Worm (Caenorhabditis elegans) whole organism, late embryonic: ENCODE measurements around the gene klp-7.

ENCODE experiments used
- C08G9.2 ChIP-seq: sonication (generic microtip); optimal IDR thresholded peaks from 2 replicates; lab custom pipeline; 2016; ENCODE audit warnings: mild to moderate bottlenecking, missing genetic modification characterization, moderate library complexity, missing compliant biosample characterization
- C38D4.7 ChIP-seq: fragments of 200-800 bp; sonication (Bioruptor generic); optimal IDR thresholded peaks from 2 replicates; lab custom pipeline; 2018; ENCODE audit warnings: mild to moderate bottlenecking, missing genetic modification characterization, moderate library complexity, missing compliant biosample characterization
- F13H6.1 ChIP-seq: sonication (generic microtip); optimal IDR thresholded peaks from 2 replicates; lab custom pipeline; 2016; ENCODE audit warnings: missing genetic modification characterization, missing compliant biosample characterization
- ama-1 ChIP-seq: fragments of 150-350 bp; optimal IDR thresholded peaks from 2 replicates; lab custom pipeline; 2014
- ceh-18 ChIP-seq: sonication (generic microtip); optimal IDR thresholded peaks from 2 replicates; lab custom pipeline; 2016; ENCODE audit warnings: missing genetic modification characterization, missing compliant biosample characterization
- ceh-30 ChIP-seq: fragments of 150-350 bp; optimal IDR thresholded peaks from 2 replicates; lab custom pipeline; 2014; ENCODE audit warnings: missing biosample characterization, missing genetic modification characterization
- ceh-34 ChIP-seq: sonication (generic microtip); optimal IDR thresholded peaks from 2 replicates; lab custom pipeline; 2016; ENCODE audit warnings: mild to moderate bottlenecking, missing genetic modification characterization, missing compliant biosample characterization
- ceh-45 ChIP-seq: fragments of 200-800 bp; sonication (Bioruptor generic); IDR thresholded peaks from 2 replicates; pipeline ENCODE4 v1.3.6; 2022; ENCODE audit warnings: missing genetic modification reagents, missing genetic modification characterization, missing compliant biosample characterization
- ceh-9 ChIP-seq: sonication (generic microtip); optimal IDR thresholded peaks from 2 replicates; lab custom pipeline; 2016; ENCODE audit warnings: mild to moderate bottlenecking, missing genetic modification characterization, inconsistent platforms, missing compliant biosample characterization
- eyg-1 ChIP-seq: sonication (generic microtip); optimal IDR thresholded peaks from 2 replicates; lab custom pipeline; 2016; ENCODE audit warnings: missing genotype, missing genetic modification characterization, missing compliant biosample characterization
- fax-1 ChIP-seq: sonication (generic microtip); optimal IDR thresholded peaks from 2 replicates; lab custom pipeline; 2016; ENCODE audit warnings: missing genotype, missing genetic modification characterization, missing compliant biosample characterization
- fkh-10 ChIP-seq: fragments of 150-350 bp; optimal IDR thresholded peaks from 2 replicates; lab custom pipeline; 2014; ENCODE audit warnings: missing biosample characterization, missing genetic modification reagents, missing genetic modification characterization
- fkh-6 ChIP-seq: sonication (generic microtip); optimal IDR thresholded peaks from 2 replicates; lab custom pipeline; 2016; ENCODE audit warnings: missing genetic modification characterization, missing compliant biosample characterization
- gmeb-2 ChIP-seq: sonication (generic microtip); optimal IDR thresholded peaks from 2 replicates; lab custom pipeline; 2016; ENCODE audit warnings: missing genetic modification characterization, inconsistent platforms, missing compliant biosample characterization
- hlh-15 ChIP-seq: sonication (generic microtip); optimal IDR thresholded peaks from 2 replicates; lab custom pipeline; 2016; ENCODE audit warnings: missing genetic modification characterization, missing compliant biosample characterization
- hlh-6 ChIP-seq: sonication (generic microtip); optimal IDR thresholded peaks from 2 replicates; lab custom pipeline; 2016; ENCODE audit warnings: missing genotype, missing genetic modification characterization, missing compliant biosample characterization
- hlh-8 ChIP-seq: sonication (generic microtip); optimal IDR thresholded peaks from 2 replicates; lab custom pipeline; 2016; ENCODE audit warnings: missing genotype, missing genetic modification characterization, missing compliant biosample characterization
- lim-6 ChIP-seq: sonication (generic microtip); optimal IDR thresholded peaks from 2 replicates; lab custom pipeline; 2016; ENCODE audit warnings: missing genetic modification characterization, missing compliant biosample characterization
- madf-2 ChIP-seq: sonication (generic microtip); optimal IDR thresholded peaks from 2 replicates; lab custom pipeline; 2017; ENCODE audit warnings: missing genetic modification characterization, missing compliant biosample characterization
- mec-3 ChIP-seq: sonication (generic microtip); optimal IDR thresholded peaks from 2 replicates; lab custom pipeline; 2016; ENCODE audit warnings: borderline replicate concordance, missing genetic modification characterization, missing compliant biosample characterization
- nfya-1 ChIP-seq: sonication (generic microtip); optimal IDR thresholded peaks from 2 replicates; lab custom pipeline; 2017; ENCODE audit warnings: missing genetic modification characterization, mild to moderate bottlenecking, missing compliant biosample characterization, antibody characterized with exemption, moderate library complexity
- nhr-11 ChIP-seq: fragments of 150-350 bp; optimal IDR thresholded peaks from 2 replicates; lab custom pipeline; 2014; ENCODE audit warnings: missing biosample characterization, missing genetic modification characterization
- nhr-232 ChIP-seq: sonication (generic microtip); optimal IDR thresholded peaks from 2 replicates; lab custom pipeline; 2016; ENCODE audit warnings: missing genetic modification characterization, missing compliant biosample characterization
- npax-4 ChIP-seq: sonication (generic microtip); optimal IDR thresholded peaks from 2 replicates; lab custom pipeline; 2016; ENCODE audit warnings: missing genetic modification characterization, missing compliant biosample characterization
- odd-2 ChIP-seq: sonication (generic microtip); optimal IDR thresholded peaks from 2 replicates; lab custom pipeline; 2017; ENCODE audit warnings: antibody characterized with exemption, mild to moderate bottlenecking, missing genetic modification characterization, missing compliant biosample characterization
- pag-3 ChIP-seq: sonication (generic microtip); optimal IDR thresholded peaks from 2 replicates; lab custom pipeline; 2016; ENCODE audit warnings: missing compliant biosample characterization, missing genetic modification characterization, borderline replicate concordance
- pat-9 ChIP-seq: fragments of 200-800 bp; sonication (Bioruptor generic); optimal IDR thresholded peaks from 2 replicates; lab custom pipeline; 2018; ENCODE audit warnings: mild to moderate bottlenecking, missing genetic modification characterization, moderate library complexity, missing compliant biosample characterization
- pha-4 ChIP-seq: fragments of 150-350 bp; optimal IDR thresholded peaks from 2 replicates; lab custom pipeline; 2018; ENCODE audit warnings: missing biosample characterization, missing genetic modification reagents, missing genetic modification characterization
- ref-2 ChIP-seq: sonication (generic microtip); optimal IDR thresholded peaks from 2 replicates; lab custom pipeline; 2016; ENCODE audit warnings: missing genetic modification characterization, missing compliant biosample characterization
- sox-2 ChIP-seq: fragments of 200-800 bp; sonication (Bioruptor generic); IDR thresholded peaks from 2 replicates; pipeline ENCODE4 v1.3.6; 2022; ENCODE audit warnings: missing genetic modification reagents, missing genetic modification characterization, missing compliant biosample characterization
- sox-4 ChIP-seq: sonication (generic microtip); optimal IDR thresholded peaks from 2 replicates; lab custom pipeline; 2017; ENCODE audit warnings: mild to moderate bottlenecking, missing genetic modification characterization, inconsistent platforms, missing compliant biosample characterization
- tbx-2 ChIP-seq: sonication (generic microtip); optimal IDR thresholded peaks from 2 replicates; lab custom pipeline; 2016; ENCODE audit warnings: missing genetic modification characterization, missing compliant biosample characterization
- tbx-7 ChIP-seq: sonication (generic microtip); optimal IDR thresholded peaks from 2 replicates; lab custom pipeline; 2016; ENCODE audit warnings: missing genotype, missing genetic modification characterization, missing compliant biosample characterization
- unc-3 ChIP-seq, 2 experiments: fragments of 200-800 bp in 1 of 2; sonication (Bioruptor generic) in 1 of 2; sonication (generic microtip) in 1 of 2; conservative IDR thresholded peaks in 1 of 2; optimal IDR thresholded peaks in 1 of 2; 2 replicates each; pipeline versions ENCODE4 v1.3.6 to Lab custom; 2016 to 2022; ENCODE audit warnings: missing compliant biosample characterization in 2 of 2, missing genetic modification characterization in 2 of 2, missing genetic modification reagents in 1 of 2
- unc-42 ChIP-seq: sonication (generic microtip); optimal IDR thresholded peaks from 2 replicates; lab custom pipeline; 2016; ENCODE audit warnings: missing genotype, missing genetic modification characterization, missing compliant biosample characterization

klp-7 gene

ce11 chrIII:10856830-10857229, 51.1 kb downstream of the klp-7 start (continued):
- peak; percentile 93 for TF ChIP-seq F13H6.1
- peak; percentile 1 for TF ChIP-seq madf-2 (tag; lab: Kevin White, UChicago)
- no peak for TF ChIP-seq ceh-30 (tag; lab: Kevin White, UChicago)
- TF ChIP-seq sox-2 (GFP tag; lab: Robert Waterston, UW) = no peak
- TF ChIP-seq hlh-15 (tag; lab: Kevin White, UChicago) = no peak
- TF ChIP-seq fax-1 (tag; lab: Kevin White, UChicago) = peak; percentile 95
- TF ChIP-seq nhr-232 (tag; lab: Kevin White, UChicago) = peak; percentile 2
- no peak for TF ChIP-seq unc-3 (GFP tag; conservative IDR thresholded peaks at IDR 0.05; lab: Robert Waterston, UW)
- TF ChIP-seq unc-3 (tag; optimal IDR thresholded peaks at IDR 0.05; lab: Kevin White, UChicago) = peak; percentile 49
- no peak for TF ChIP-seq nhr-11 (tag; lab: Kevin White, UChicago)
- TF ChIP-seq ceh-9 (tag; lab: Kevin White, UChicago) = no peak
- TF ChIP-seq ceh-18 (tag; lab: Kevin White, UChicago) = peak; percentile 21
- peak; percentile 15 for TF ChIP-seq eyg-1 (tag; lab: Kevin White, UChicago)
- peak; percentile 26; the same call in 1 of the 2 replicates for TF ChIP-seq ceh-45 (GFP tag; lab: Robert Waterston, UW)
- peak; percentile 98 for TF ChIP-seq tbx-2
- peak; percentile 45 for TF ChIP-seq pag-3 (tag; lab: Kevin White, UChicago)
- peak; percentile 94 for TF ChIP-seq lim-6 (tag; lab: Kevin White, UChicago)
- TF ChIP-seq odd-2 (tag; lab: Kevin White, UChicago) = no peak
- TF ChIP-seq nfya-1 (tag; lab: Kevin White, UChicago) = no peak
- TF ChIP-seq fkh-6 (tag; lab: Kevin White, UChicago) = peak; percentile 73
- TF ChIP-seq gmeb-2 (tag; lab: Kevin White, UChicago) = peak; percentile 0
- peak; percentile 85 for TF ChIP-seq hlh-6 (tag; lab: Kevin White, UChicago)
- no peak for TF ChIP-seq pat-9
- peak; percentile 95 for TF ChIP-seq ref-2
- TF ChIP-seq tbx-7 = peak; percentile 95
- no peak for TF ChIP-seq npax-4 (tag; lab: Kevin White, UChicago)
- no peak for TF ChIP-seq fkh-10 (GFP tag; lab: Kevin White, UChicago)
- TF ChIP-seq ceh-34 (tag; lab: Kevin White, UChicago) = peak; percentile 91
- TF ChIP-seq ama-1 (lab: Kevin White, UChicago) = no peak
- TF ChIP-seq C08G9.2 (tag; lab: Kevin White, UChicago) = peak; percentile 99
- TF ChIP-seq mec-3 (tag; lab: Kevin White, UChicago) = peak; percentile 96
- TF ChIP-seq hlh-8 = peak; percentile 88
- TF ChIP-seq C38D4.7 (GFP tag; lab: Kevin White, UChicago) = peak; percentile 56

- TF ChIP-seq nhr-232 (tag; lab: Kevin White, UChicago) = no peak
- no peak for TF ChIP-seq pha-4
- no peak for TF ChIP-seq sox-4
- no peak for TF ChIP-seq unc-42 (tag; lab: Kevin White, UChicago)
- TF ChIP-seq, all 69 proteins: peak for 0
Observed at ce11 chrIII:10857984-10858383, 52.3 kb downstream of the klp-7 start, which contains the start of gene oxi-1. oxi-1 (plus strand) TSS chrIII:10858284.
